Worm (Caenorhabditis elegans) whole organism, late embryonic: ENCODE measurements around the gene R11H6.4.

Experiments
- C08G9.2 ChIP-seq: sonication (generic microtip); optimal IDR thresholded peaks from 2 replicates; lab custom pipeline; 2016; ENCODE audit warnings: mild to moderate bottlenecking, missing genetic modification characterization, moderate library complexity, missing compliant biosample characterization
- ama-1 ChIP-seq: fragments of 150-350 bp; optimal IDR thresholded peaks from 2 replicates; lab custom pipeline; 2014
- ceh-6 ChIP-seq: fragments of 200-800 bp; sonication (Bioruptor generic); optimal IDR thresholded peaks from 2 replicates; lab custom pipeline; 2018; ENCODE audit warnings: mild to moderate bottlenecking, missing genetic modification characterization, missing compliant biosample characterization
- fax-1 ChIP-seq: sonication (generic microtip); optimal IDR thresholded peaks from 2 replicates; lab custom pipeline; 2016; ENCODE audit warnings: missing genotype, missing genetic modification characterization, missing compliant biosample characterization
- hlh-13 ChIP-seq: fragments of 200-800 bp; sonication (Bioruptor generic); optimal IDR thresholded peaks from 2 replicates; lab custom pipeline; 2018; ENCODE audit warnings: mild to moderate bottlenecking, missing genetic modification characterization, missing compliant biosample characterization
- hlh-30 ChIP-seq: sonication (generic microtip); optimal IDR thresholded peaks from 2 replicates; lab custom pipeline; 2017; ENCODE audit warnings: antibody characterized with exemption, missing genetic modification characterization, missing compliant biosample characterization; ENCODE audit not compliant: insufficient read depth
- nhr-11 ChIP-seq: fragments of 150-350 bp; optimal IDR thresholded peaks from 2 replicates; lab custom pipeline; 2014; ENCODE audit warnings: missing biosample characterization, missing genetic modification characterization
- pag-3 ChIP-seq: sonication (generic microtip); optimal IDR thresholded peaks from 2 replicates; lab custom pipeline; 2016; ENCODE audit warnings: missing compliant biosample characterization, missing genetic modification characterization, borderline replicate concordance
- pha-4 ChIP-seq: fragments of 150-350 bp; optimal IDR thresholded peaks from 2 replicates; lab custom pipeline; 2018; ENCODE audit warnings: missing biosample characterization, missing genetic modification reagents, missing genetic modification characterization
- pqm-1 ChIP-seq: sonication (generic microtip); optimal IDR thresholded peaks from 2 replicates; lab custom pipeline; 2016; ENCODE audit warnings: missing genetic modification characterization, missing compliant biosample characterization
- pros-1 ChIP-seq: fragments of 150-350 bp; optimal IDR thresholded peaks from 2 replicates; lab custom pipeline; 2014; ENCODE audit warnings: missing biosample characterization, missing genetic modification reagents, missing genetic modification characterization
- sox-4 ChIP-seq: sonication (generic microtip); optimal IDR thresholded peaks from 2 replicates; lab custom pipeline; 2017; ENCODE audit warnings: mild to moderate bottlenecking, missing genetic modification characterization, inconsistent platforms, missing compliant biosample characterization
- unc-3 ChIP-seq, 2 experiments: fragments of 200-800 bp in 1 of 2; sonication (Bioruptor generic) in 1 of 2; sonication (generic microtip) in 1 of 2; conservative IDR thresholded peaks in 1 of 2; optimal IDR thresholded peaks in 1 of 2; 2 replicates each; pipeline versions ENCODE4 v1.3.6 to Lab custom; 2016 to 2022; ENCODE audit warnings: missing compliant biosample characterization in 2 of 2, missing genetic modification characterization in 2 of 2, missing genetic modification reagents in 1 of 2
- zip-5 ChIP-seq: sonication (generic microtip); optimal IDR thresholded peaks from 2 replicates; lab custom pipeline; 2016; ENCODE audit warnings: missing genetic modification characterization, missing compliant biosample characterization

DNA sequence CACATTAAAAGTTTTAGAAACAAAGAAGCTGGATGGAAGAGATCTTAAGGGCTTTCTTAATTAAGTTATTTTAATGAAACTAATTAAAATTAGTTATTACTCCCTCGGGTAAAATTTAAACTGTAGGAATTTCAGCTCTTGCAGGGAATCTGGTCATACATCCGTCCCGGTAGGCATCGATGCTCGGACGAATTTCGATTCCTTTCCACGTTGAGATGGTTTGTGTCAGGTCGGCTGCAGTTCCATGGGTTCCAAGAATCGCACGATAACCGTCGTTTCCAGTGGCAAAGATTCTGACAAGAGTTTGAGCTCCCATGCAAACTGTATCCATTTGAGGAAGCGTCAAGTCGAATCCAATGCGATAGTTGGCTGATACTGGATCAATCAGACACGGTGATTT lies 1.0 kb downstream of the R11H6.4 start:
- no peak for TF ChIP-seq pag-3
- TF ChIP-seq pros-1: no peak
- no peak for TF ChIP-seq sox-4 (tag; lab: Kevin White, UChicago)
- TF ChIP-seq zip-5 (tag; lab: Kevin White, UChicago): no peak
- no peak for TF ChIP-seq hlh-13 (GFP tag; lab: Kevin White, UChicago)
- TF ChIP-seq ama-1: no peak
- no peak for TF ChIP-seq fax-1 (tag; lab: Kevin White, UChicago)
- no peak for TF ChIP-seq hlh-30
- no peak for TF ChIP-seq pha-4 (tag; lab: Kevin White, UChicago)
- TF ChIP-seq nhr-11 (tag; lab: Kevin White, UChicago): no peak
- no peak for TF ChIP-seq pqm-1 (tag; lab: Kevin White, UChicago)
- no peak for TF ChIP-seq C08G9.2
- no peak for TF ChIP-seq unc-3 (GFP tag; conservative IDR thresholded peaks at IDR 0.05; lab: Robert Waterston, UW)
- no peak for TF ChIP-seq unc-3 (tag; optimal IDR thresholded peaks at IDR 0.05; lab: Kevin White, UChicago)
- TF ChIP-seq ceh-6 (GFP tag; lab: Kevin White, UChicago): no peak
